Worm (Caenorhabditis elegans) whole organism, L1 larva: ENCODE measurements around the gene ncr-2.

Source experiments
- C04F5.9 ChIP-seq: sonication (generic microtip); optimal IDR thresholded peaks from 2 replicates; lab custom pipeline; 2016; ENCODE audit warnings: missing genetic modification characterization, missing compliant biosample characterization
- C16A3.4 ChIP-seq: fragments of 150-350 bp; optimal IDR thresholded peaks from 2 replicates; lab custom pipeline; 2014; ENCODE audit warnings: missing biosample characterization, missing genetic modification characterization
- C34B4.2 ChIP-seq: sonication (generic microtip); optimal IDR thresholded peaks from 2 replicates; lab custom pipeline; 2017; ENCODE audit warnings: mild to moderate bottlenecking, missing genetic modification characterization, missing compliant biosample characterization
- F16B12.6 ChIP-seq: fragments of 150-350 bp; optimal IDR thresholded peaks from 2 replicates; lab custom pipeline; 2014; ENCODE audit warnings: missing biosample characterization, missing genetic modification characterization
- Y116A8C.19 ChIP-seq: sonication (generic microtip); optimal IDR thresholded peaks from 2 replicates; lab custom pipeline; 2016; ENCODE audit warnings: missing compliant biosample characterization, missing genetic modification characterization, borderline replicate concordance
- aha-1 ChIP-seq: fragments of 150-350 bp; optimal IDR thresholded peaks from 2 replicates; lab custom pipeline; 2014; ENCODE audit warnings: missing biosample characterization, missing genetic modification characterization
- ama-1 ChIP-seq: fragments of 150-350 bp; optimal IDR thresholded peaks from 2 replicates; lab custom pipeline; 2014
- ceh-63 ChIP-seq: fragments of 200-800 bp; sonication (Bioruptor generic); optimal IDR thresholded peaks from 2 replicates; lab custom pipeline; 2018; ENCODE audit warnings: mild to moderate bottlenecking, missing genetic modification characterization, missing compliant biosample characterization
- ceh-8 ChIP-seq: fragments of 200-800 bp; sonication (Bioruptor generic); optimal IDR thresholded peaks from 2 replicates; lab custom pipeline; 2018; ENCODE audit warnings: mild to moderate bottlenecking, missing genetic modification characterization, moderate library complexity, missing compliant biosample characterization
- ceh-88 ChIP-seq: fragments of 200-800 bp; sonication (Bioruptor generic); IDR thresholded peaks from 2 replicates; pipeline ENCODE4 v1.3.6; 2022; ENCODE audit warnings: missing genetic modification characterization, missing compliant biosample characterization
- ceh-90 ChIP-seq: sonication (generic microtip); optimal IDR thresholded peaks from 2 replicates; lab custom pipeline; 2016; ENCODE audit warnings: missing genetic modification characterization, missing compliant biosample characterization
- ces-1 ChIP-seq: fragments of 150-350 bp; optimal IDR thresholded peaks from 2 replicates; lab custom pipeline; 2014; ENCODE audit warnings: missing biosample characterization, missing genetic modification reagents, missing genetic modification characterization
- dpl-1 ChIP-seq, 3 experiments: fragments of 150-350 bp in 2 of 3; sonication (generic microtip) in 1 of 3; optimal IDR thresholded peaks; 2 replicates each; lab custom pipeline; 2014 to 2017; ENCODE audit warnings: missing biosample characterization in 3 of 3, missing genetic modification characterization in 3 of 3, missing genetic modification reagents in 3 of 3
- efl-1 ChIP-seq, 4 experiments: fragments of 150-350 bp; optimal IDR thresholded peaks in 3 of 4; peaks in 1 of 4; 1 replicate in 1 of 4; 2 replicates in 3 of 4; lab custom pipeline; 2014; ENCODE audit warnings: missing biosample characterization in 2 of 4, missing genetic modification characterization in 2 of 4, missing genetic modification reagents in 2 of 4
- egl-13 ChIP-seq: sonication (generic microtip); optimal IDR thresholded peaks from 2 replicates; lab custom pipeline; 2016; ENCODE audit warnings: missing genotype, missing genetic modification reagents, missing genetic modification characterization, missing compliant biosample characterization
- egl-27 ChIP-seq, 2 experiments: fragments of 150-350 bp in 1 of 2; sonication (generic microtip); optimal IDR thresholded peaks; 3 replicates each; lab custom pipeline; 2017 to 2018; ENCODE audit warnings: missing biosample characterization in 2 of 2, missing genetic modification characterization in 2 of 2, missing genetic modification reagents in 2 of 2
- elt-2 ChIP-seq: sonication (generic microtip); optimal IDR thresholded peaks from 2 replicates; lab custom pipeline; 2016; ENCODE audit warnings: missing genetic modification characterization, mild to moderate bottlenecking, inconsistent platforms, missing compliant biosample characterization, missing genetic modification reagents
- elt-3 ChIP-seq, 6 experiments: fragments of 150-350 bp in 1 of 6; sonication (generic microtip); optimal IDR thresholded peaks; 2 replicates each; lab custom pipeline; 2017 to 2018; ENCODE audit warnings: missing biosample characterization in 6 of 6, missing genetic modification characterization in 6 of 6, inconsistent platforms in 1 of 6
- fkh-8 ChIP-seq: sonication (generic microtip); optimal IDR thresholded peaks from 2 replicates; lab custom pipeline; 2016; ENCODE audit warnings: mild to moderate bottlenecking, missing genetic modification characterization, missing compliant biosample characterization
- fos-1 ChIP-seq: fragments of 150-350 bp; optimal IDR thresholded peaks from 2 replicates; lab custom pipeline; 2014; ENCODE audit warnings: missing biosample characterization, missing genetic modification characterization
- grh-1 ChIP-seq: fragments of 200-800 bp; sonication (Bioruptor generic); IDR thresholded peaks from 2 replicates; pipeline ENCODE4 v1.3.6; 2022; ENCODE audit warnings: missing genetic modification reagents, missing genetic modification characterization, missing compliant biosample characterization
- hlh-4 ChIP-seq: sonication (generic microtip); optimal IDR thresholded peaks from 2 replicates; lab custom pipeline; 2016; ENCODE audit warnings: mild to moderate bottlenecking, missing genetic modification characterization, missing compliant biosample characterization
- isw-1 ChIP-seq: fragments of 200-800 bp; sonication (Bioruptor generic); IDR thresholded peaks from 2 replicates; pipeline ENCODE4 v1.3.6; 2022; ENCODE audit warnings: missing genetic modification characterization, missing compliant biosample characterization
- lin-15B ChIP-seq: fragments of 150-350 bp; sonication (generic microtip); optimal IDR thresholded peaks from 3 replicates; lab custom pipeline; 2014; ENCODE audit warnings: missing biosample characterization, missing genetic modification characterization
- lin-35 ChIP-seq, 2 experiments: fragments of 150-350 bp; optimal IDR thresholded peaks; 2 replicates each; lab custom pipeline; 2014; ENCODE audit warnings: missing biosample characterization in 2 of 2, missing genetic modification characterization in 2 of 2, missing genetic modification reagents in 2 of 2
- lir-3 ChIP-seq: sonication (generic microtip); optimal IDR thresholded peaks from 2 replicates; lab custom pipeline; 2016; ENCODE audit warnings: mild to moderate bottlenecking, missing genetic modification characterization, moderate library complexity, missing compliant biosample characterization; ENCODE audit not compliant: poor library complexity
- lsy-2 ChIP-seq, 2 experiments: fragments of 150-350 bp; optimal IDR thresholded peaks; 2 replicates each; lab custom pipeline; 2014; ENCODE audit warnings: missing biosample characterization in 2 of 2, missing genetic modification characterization in 2 of 2
- mdl-1 ChIP-seq, 2 experiments: fragments of 150-350 bp; optimal IDR thresholded peaks; 2 replicates each; lab custom pipeline; 2014 to 2017; ENCODE audit warnings: missing biosample characterization in 2 of 2, missing genetic modification characterization in 2 of 2, inconsistent platforms in 1 of 2
- mef-2 ChIP-seq: fragments of 150-350 bp; optimal IDR thresholded peaks from 2 replicates; lab custom pipeline; 2014; ENCODE audit warnings: missing biosample characterization, missing genetic modification characterization
- nhr-19 ChIP-seq: fragments of 200-800 bp; sonication (Bioruptor generic); conservative IDR thresholded peaks from 2 replicates; pipeline ENCODE4 v1.3.6; 2022; ENCODE audit warnings: missing genetic modification characterization, missing compliant biosample characterization
- nhr-237 ChIP-seq: fragments of 150-350 bp; optimal IDR thresholded peaks from 2 replicates; lab custom pipeline; 2014; ENCODE audit warnings: missing biosample characterization, missing genetic modification characterization
- nhr-47 ChIP-seq: sonication (generic microtip); optimal IDR thresholded peaks from 2 replicates; lab custom pipeline; 2016; ENCODE audit warnings: mild to moderate bottlenecking, missing genetic modification characterization, moderate library complexity, missing compliant biosample characterization
- nhr-71 ChIP-seq: sonication (generic microtip); optimal IDR thresholded peaks from 2 replicates; lab custom pipeline; 2016; ENCODE audit warnings: mild to moderate bottlenecking, missing genetic modification characterization, moderate library complexity, missing compliant biosample characterization
- nhr-76 ChIP-seq: sonication (generic microtip); optimal IDR thresholded peaks from 2 replicates; lab custom pipeline; 2017; ENCODE audit warnings: missing biosample characterization, missing genetic modification characterization
- nhr-85 ChIP-seq: sonication (generic microtip); peaks from one replicate; lab custom pipeline; 2016; ENCODE audit warnings: missing genetic modification characterization, inconsistent platforms, missing compliant biosample characterization
- pqm-1 ChIP-seq: sonication (generic microtip); optimal IDR thresholded peaks from 3 replicates; lab custom pipeline; 2017; ENCODE audit warnings: missing biosample characterization, missing genetic modification characterization
- skn-1 ChIP-seq: fragments of 150-350 bp; optimal IDR thresholded peaks from 2 replicates; lab custom pipeline; 2014; ENCODE audit warnings: missing biosample characterization, missing genetic modification characterization
- snu-23 ChIP-seq: sonication (generic microtip); optimal IDR thresholded peaks from 2 replicates; lab custom pipeline; 2016; ENCODE audit warnings: missing genetic modification characterization, missing compliant biosample characterization
- sox-4 ChIP-seq: sonication (generic microtip); optimal IDR thresholded peaks from 2 replicates; lab custom pipeline; 2016; ENCODE audit warnings: missing genetic modification characterization, missing compliant biosample characterization
- sup-37 ChIP-seq: fragments of 200-800 bp; sonication (Bioruptor generic); optimal IDR thresholded peaks from 2 replicates; lab custom pipeline; 2018; ENCODE audit warnings: mild to moderate bottlenecking, missing genetic modification characterization, missing compliant biosample characterization
- swsn-7 ChIP-seq: sonication (generic microtip); optimal IDR thresholded peaks from 2 replicates; lab custom pipeline; 2016; ENCODE audit warnings: missing genetic modification characterization, missing compliant biosample characterization
- tbx-2 ChIP-seq: sonication (generic microtip); optimal IDR thresholded peaks from 2 replicates; lab custom pipeline; 2016; ENCODE audit warnings: missing genetic modification characterization, missing compliant biosample characterization
- tlp-1 ChIP-seq: fragments of 150-350 bp; optimal IDR thresholded peaks from 2 replicates; lab custom pipeline; 2014; ENCODE audit warnings: missing biosample characterization, missing genetic modification characterization
- unc-130 ChIP-seq: fragments of 150-350 bp; optimal IDR thresholded peaks from 2 replicates; lab custom pipeline; 2017; ENCODE audit warnings: missing biosample characterization, missing genetic modification characterization, inconsistent platforms
- unc-62 ChIP-seq: fragments of 150-350 bp; optimal IDR thresholded peaks from 2 replicates; lab custom pipeline; 2014; ENCODE audit warnings: missing biosample characterization, missing genetic modification reagents, missing genetic modification characterization
- unc-86 ChIP-seq: sonication (generic microtip); optimal IDR thresholded peaks from 2 replicates; lab custom pipeline; 2016; ENCODE audit warnings: missing genetic modification characterization, missing compliant biosample characterization
- unc-98 ChIP-seq: fragments of 200-800 bp; sonication (Bioruptor generic); IDR thresholded peaks from 2 replicates; pipeline ENCODE4 v1.3.6; 2022; ENCODE audit warnings: missing genetic modification characterization, missing compliant biosample characterization
- zag-1 ChIP-seq: fragments of 150-350 bp; optimal IDR thresholded peaks from 2 replicates; lab custom pipeline; 2014; ENCODE audit warnings: missing biosample characterization, missing genetic modification characterization
- ztf-11 ChIP-seq, 2 experiments: sonication (generic microtip); optimal IDR thresholded peaks; 2 replicates each; lab custom pipeline; 2016 to 2017; ENCODE audit warnings: missing genetic modification characterization in 2 of 2, missing biosample characterization in 1 of 2, missing compliant biosample characterization in 1 of 2

The ncr-2 gene

ce11 chrIII:8242809-8243208 is 15.3 kb upstream of the ncr-2 start, which contains the start of gene C02F5.12 (continued):
- no peak for TF ChIP-seq mdl-1 (tag; optimal IDR thresholded peaks at IDR 0.05; lab: Kevin White, UChicago)
- peak; percentile 46 for TF ChIP-seq nhr-85
- TF ChIP-seq aha-1 (tag; lab: Kevin White, UChicago): no peak
- TF ChIP-seq C04F5.9 (tag; lab: Kevin White, UChicago): no peak

- TF ChIP-seq ces-1 (GFP tag; lab: Kevin White, UChicago) (no peak), lir-3 (tag; lab: Kevin White, UChicago) (no peak), elt-3 (tag; optimal IDR thresholded peaks at IDR 0.05; lab: Kevin White, UChicago) (no peak), efl-1 (optimal IDR thresholded peaks at IDR 0.05; lab: Kevin White, UChicago) (peak; percentile 42 to 56), efl-1 (GFP tag; optimal IDR thresholded peaks at IDR 0.05 in 1 of 2; lab: Kevin White, UChicago) (peak; percentile 44 to 72), nhr-71 (tag; lab: Kevin White, UChicago) (peak; percentile 24), unc-86 (tag; lab: Kevin White, UChicago) (no peak), fkh-8 (tag; lab: Kevin White, UChicago) (no peak), swsn-7 (tag; lab: Kevin White, UChicago) (no peak), ceh-90 (tag; lab: Kevin White, UChicago) (no peak), F16B12.6 (tag; lab: Kevin White, UChicago) (peak; percentile 85), ceh-63 (GFP tag; lab: Kevin White, UChicago) (no peak), sup-37 (no peak), tbx-2 (tag; lab: Kevin White, UChicago) (no peak), Y116A8C.19 (tag; lab: Kevin White, UChicago) (no peak), lin-35 (GFP tag; optimal IDR thresholded peaks at IDR 0.05; lab: Kevin White, UChicago) (peak; percentile 25 to 50), dpl-1 (GFP tag; optimal IDR thresholded peaks at IDR 0.05; lab: Kevin White, UChicago) (peak in 2 of 3 experiments; percentile 37 to 40), lin-15B (tag; lab: Kevin White, UChicago) (no peak), skn-1 (tag; lab: Kevin White, UChicago) (peak; percentile 59), C16A3.4 (tag; lab: Kevin White, UChicago) (no peak), unc-62 (GFP tag; lab: Kevin White, UChicago) (no peak), nhr-47 (tag; lab: Kevin White, UChicago) (peak; percentile 0), nhr-237 (no peak), unc-98 (GFP tag; lab: Robert Waterston, UW) (no peak), ztf-11 (tag; optimal IDR thresholded peaks at IDR 0.05; lab: Kevin White, UChicago) (no peak), nhr-76 (tag; lab: Kevin White, UChicago) (no peak), fos-1 (no peak), zag-1 (no peak), mef-2 (tag; lab: Kevin White, UChicago) (no peak), elt-2 (tag; lab: Kevin White, UChicago) (no peak), grh-1 (GFP tag; lab: Robert Waterston, UW) (no peak), egl-27 (tag; optimal IDR thresholded peaks at IDR 0.05; lab: Kevin White, UChicago) (no peak), ama-1 (no peak), lsy-2 (tag; optimal IDR thresholded peaks at IDR 0.05; lab: Kevin White, UChicago) (peak; percentile 22 to 64), sox-4 (tag; lab: Kevin White, UChicago) (no peak), nhr-19 (no peak), C34B4.2 (no peak), pqm-1 (tag; lab: Kevin White, UChicago) (no peak), hlh-4 (no peak), ceh-8 (GFP tag; lab: Kevin White, UChicago) (no peak), unc-130 (tag; lab: Kevin White, UChicago) (peak; percentile 29), tlp-1 (no peak), ceh-88 (no peak), C04F5.9 (tag; lab: Kevin White, UChicago) (no peak), nhr-85 (no peak), snu-23 (peak; percentile 23), isw-1 (GFP tag; lab: Robert Waterston, UW) (no peak), egl-13 (tag; lab: Kevin White, UChicago) (no peak)
These were observed 14.1 kb upstream of the ncr-2 start, which contains the start of the genes pbs-6 and cids-1 for ce11 chrIII:8244052-8244451. pbs-6 (minus strand) TSS chrIII:8244092. cids-1 (plus strand) TSS chrIII:8244445.
